Fruit fly (Drosophila melanogaster) whole organism, prepupa: Measurements from ENCODE around the gene CG8543.

Experiments
- Eip78C ChIP-seq: fragments of 200-800 bp; sonication (Bioruptor generic); peaks from one replicate; lab custom pipeline; 2016; ENCODE audit warnings: missing biosample characterization, missing genetic modification characterization
- eg ChIP-seq: fragments of 200-800 bp; sonication (Bioruptor generic); IDR thresholded peaks from 3 replicates; pipeline ENCODE4 v1.3.6; 2022; ENCODE audit warnings: missing biosample characterization, missing genetic modification characterization
- spab ChIP-seq: fragments of 200-800 bp; sonication (Bioruptor generic); optimal IDR thresholded peaks from 2 replicates; lab custom pipeline; 2017; ENCODE audit warnings: missing biosample characterization, mild to moderate bottlenecking, missing genetic modification characterization, missing genetic modification reagents

The CG8543 gene

dm6 chr3L:7422578-7422977, 47.5 kb downstream of the CG8543 start:
- TF ChIP-seq Eip78C (GFP tag; lab: Kevin White, UChicago) (no peak), spab (GFP tag; lab: Kevin White, UChicago) (no peak), eg (GFP tag; lab: Robert Waterston, UW) (0 out of 3 replicates have a peak, but pooled peaks have one; percentile 16)
